Worm (Caenorhabditis elegans) whole organism, late embryonic: ENCODE measurements around the gene atf-2.

Source experiments
- K02D7.2 ChIP-seq: sonication (generic microtip); optimal IDR thresholded peaks from 2 replicates; lab custom pipeline; 2017; ENCODE audit warnings: mild to moderate bottlenecking, missing genetic modification characterization, missing compliant biosample characterization
- ceh-45 ChIP-seq: fragments of 200-800 bp; sonication (Bioruptor generic); IDR thresholded peaks from 2 replicates; pipeline ENCODE4 v1.3.6; 2022; ENCODE audit warnings: missing genetic modification reagents, missing genetic modification characterization, missing compliant biosample characterization
- dmd-4 ChIP-seq: sonication (generic microtip); optimal IDR thresholded peaks from 2 replicates; lab custom pipeline; 2016; ENCODE audit warnings: borderline replicate concordance, missing genetic modification characterization, missing compliant biosample characterization
- elt-2 ChIP-seq: sonication (generic microtip); optimal IDR thresholded peaks from 2 replicates; lab custom pipeline; 2016; ENCODE audit warnings: missing genetic modification reagents, missing genetic modification characterization, missing compliant biosample characterization
- fkh-10 ChIP-seq: fragments of 150-350 bp; optimal IDR thresholded peaks from 2 replicates; lab custom pipeline; 2014; ENCODE audit warnings: missing biosample characterization, missing genetic modification reagents, missing genetic modification characterization
- nfya-1 ChIP-seq: sonication (generic microtip); optimal IDR thresholded peaks from 2 replicates; lab custom pipeline; 2017; ENCODE audit warnings: missing genetic modification characterization, mild to moderate bottlenecking, missing compliant biosample characterization, antibody characterized with exemption, moderate library complexity
- nhr-11 ChIP-seq: fragments of 150-350 bp; optimal IDR thresholded peaks from 2 replicates; lab custom pipeline; 2014; ENCODE audit warnings: missing biosample characterization, missing genetic modification characterization
- unc-55 ChIP-seq: sonication (generic microtip); optimal IDR thresholded peaks from 2 replicates; lab custom pipeline; 2017; ENCODE audit warnings: missing biosample characterization, missing genetic modification reagents, missing genetic modification characterization

DNA sequence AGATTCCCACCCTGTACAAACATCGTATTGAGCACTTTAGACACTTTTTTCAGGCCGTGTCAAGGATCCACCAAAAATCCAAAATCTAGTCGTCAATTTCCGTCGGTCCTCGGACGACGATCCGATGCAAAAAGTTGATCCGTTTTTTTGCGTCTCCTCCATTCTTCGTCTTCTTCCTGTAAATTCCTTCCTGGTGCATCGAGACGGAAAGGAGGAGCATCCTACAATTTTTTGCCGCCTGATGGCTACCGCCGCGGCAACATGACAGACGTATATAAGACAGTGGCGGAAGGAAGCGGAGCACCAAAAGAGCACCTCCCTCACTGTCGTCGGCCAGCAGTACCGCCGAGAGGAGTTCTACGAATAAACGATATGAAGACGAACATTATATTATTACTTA lies 49.0 kb downstream of the atf-2 start, which contains the start of gene appg-2:
- TF ChIP-seq nfya-1 (tag; lab: Kevin White, UChicago) (no peak), fkh-10 (no peak), nhr-11 (tag; lab: Kevin White, UChicago) (no peak), unc-55 (GFP tag; lab: Kevin White, UChicago) (no peak), elt-2 (tag; lab: Kevin White, UChicago) (no peak), K02D7.2 (tag; lab: Kevin White, UChicago) (no peak), dmd-4 (tag; lab: Kevin White, UChicago) (no peak), ceh-45 (GFP tag; lab: Robert Waterston, UW) (no peak)
